Worm (Caenorhabditis elegans) whole organism, L2 larva: ENCODE measurements around the gene fbxa-206.
"Not testable (repeated sequence)": the region's sequence is repeated elsewhere in the genome, so short reads cannot be mapped to it uniquely, and the experiment has no call there.

Experiments
- Y55F3AM.14 ChIP-seq: fragments of 200-800 bp; sonication (Bioruptor generic); optimal IDR thresholded peaks from 2 replicates; lab custom pipeline; 2018; ENCODE audit warnings: mild to moderate bottlenecking, missing genetic modification characterization, missing compliant biosample characterization
- ZK546.5 ChIP-seq: sonication (generic microtip); optimal IDR thresholded peaks from 2 replicates; lab custom pipeline; 2017; ENCODE audit warnings: missing biosample characterization, missing genetic modification characterization
- alr-1 ChIP-seq: fragments of 150-350 bp; optimal IDR thresholded peaks from 2 replicates; lab custom pipeline; 2014; ENCODE audit warnings: missing biosample characterization, missing genetic modification characterization
- aly-2 ChIP-seq: fragments of 150-350 bp; optimal IDR thresholded peaks from 2 replicates; lab custom pipeline; 2014; ENCODE audit warnings: missing biosample characterization, missing genetic modification characterization
- blmp-1 ChIP-seq: sonication (generic microtip); optimal IDR thresholded peaks from 2 replicates; lab custom pipeline; 2017; ENCODE audit warnings: missing genetic modification characterization, mild to moderate bottlenecking, missing compliant biosample characterization, antibody characterized with exemption, moderate library complexity; ENCODE audit not compliant: insufficient read depth
- ceh-16 ChIP-seq: fragments of 150-350 bp; optimal IDR thresholded peaks from 2 replicates; lab custom pipeline; 2014; ENCODE audit warnings: missing biosample characterization, missing genetic modification characterization
- elt-3 ChIP-seq: sonication (generic microtip); optimal IDR thresholded peaks from 2 replicates; lab custom pipeline; 2017; ENCODE audit warnings: missing biosample characterization, missing genetic modification characterization
- gmeb-1 ChIP-seq: fragments of 150-350 bp; optimal IDR thresholded peaks from 2 replicates; lab custom pipeline; 2014; ENCODE audit warnings: missing biosample characterization, missing genetic modification characterization
- lin-13 ChIP-seq: fragments of 150-350 bp; optimal IDR thresholded peaks from 2 replicates; lab custom pipeline; 2014; ENCODE audit warnings: missing biosample characterization, missing genetic modification reagents, missing genetic modification characterization
- lin-39 ChIP-seq: fragments of 150-350 bp; optimal IDR thresholded peaks from 2 replicates; lab custom pipeline; 2014; ENCODE audit warnings: missing biosample characterization, missing genetic modification reagents, missing genetic modification characterization
- lsy-2 ChIP-seq, 2 experiments: fragments of 150-350 bp in 1 of 2; sonication (generic microtip) in 1 of 2; optimal IDR thresholded peaks; 2 replicates each; lab custom pipeline; 2014 to 2017; ENCODE audit warnings: missing biosample characterization in 2 of 2, missing genetic modification characterization in 2 of 2
- mab-5 ChIP-seq: fragments of 150-350 bp; optimal IDR thresholded peaks from 2 replicates; lab custom pipeline; 2014; ENCODE audit warnings: missing biosample characterization, missing genetic modification characterization
- mbf-1 ChIP-seq: sonication (generic microtip); optimal IDR thresholded peaks from 2 replicates; lab custom pipeline; 2017; ENCODE audit warnings: missing biosample characterization, missing genetic modification characterization
- nhr-10 ChIP-seq: sonication (generic microtip); optimal IDR thresholded peaks from 2 replicates; lab custom pipeline; 2017; ENCODE audit warnings: missing biosample characterization, missing genetic modification characterization
- nhr-12 ChIP-seq: fragments of 150-350 bp; optimal IDR thresholded peaks from 2 replicates; lab custom pipeline; 2014; ENCODE audit warnings: missing biosample characterization, missing genetic modification characterization
- nhr-129 ChIP-seq: fragments of 150-350 bp; optimal IDR thresholded peaks from 2 replicates; lab custom pipeline; 2014; ENCODE audit warnings: missing biosample characterization, missing genetic modification characterization
- nhr-21 ChIP-seq: fragments of 150-350 bp; optimal IDR thresholded peaks from 2 replicates; lab custom pipeline; 2014; ENCODE audit warnings: missing biosample characterization, missing genetic modification characterization
- nhr-23 ChIP-seq: fragments of 150-350 bp; optimal IDR thresholded peaks from 2 replicates; lab custom pipeline; 2014; ENCODE audit warnings: missing biosample characterization, missing genetic modification reagents, missing genetic modification characterization
- nhr-237 ChIP-seq: fragments of 150-350 bp; optimal IDR thresholded peaks from 2 replicates; lab custom pipeline; 2014; ENCODE audit warnings: missing biosample characterization, missing genetic modification characterization
- nhr-25 ChIP-seq: fragments of 150-350 bp; sonication (generic microtip); optimal IDR thresholded peaks from 3 replicates; lab custom pipeline; 2014; ENCODE audit warnings: missing biosample characterization, missing genetic modification characterization
- nhr-6 ChIP-seq: fragments of 150-350 bp; optimal IDR thresholded peaks from 2 replicates; lab custom pipeline; 2014; ENCODE audit warnings: missing biosample characterization, missing genetic modification characterization
- nhr-77 ChIP-seq: fragments of 150-350 bp; optimal IDR thresholded peaks from 2 replicates; lab custom pipeline; 2014; ENCODE audit warnings: missing biosample characterization, missing genetic modification characterization
- skn-1 ChIP-seq: sonication (generic microtip); optimal IDR thresholded peaks from 2 replicates; lab custom pipeline; 2017; ENCODE audit warnings: missing biosample characterization, missing genetic modification characterization
- sma-9 ChIP-seq, 2 experiments: fragments of 150-350 bp in 1 of 2; sonication (generic microtip) in 1 of 2; optimal IDR thresholded peaks; 2 replicates each; lab custom pipeline; 2014 to 2016; ENCODE audit warnings: missing genetic modification characterization in 2 of 2, mild to moderate bottlenecking in 1 of 2, missing biosample characterization in 1 of 2, missing compliant biosample characterization in 1 of 2, missing genetic modification reagents in 1 of 2, moderate library complexity in 1 of 2
- unc-39 ChIP-seq: fragments of 150-350 bp; optimal IDR thresholded peaks from 2 replicates; lab custom pipeline; 2014; ENCODE audit warnings: missing biosample characterization, missing genetic modification characterization
- unc-55 ChIP-seq: fragments of 150-350 bp; sonication (generic microtip); optimal IDR thresholded peaks from 3 replicates; lab custom pipeline; 2014; ENCODE audit warnings: missing biosample characterization, missing genetic modification reagents, missing genetic modification characterization
- zag-1 ChIP-seq: fragments of 150-350 bp; optimal IDR thresholded peaks from 2 replicates; lab custom pipeline; 2014; ENCODE audit warnings: missing biosample characterization, missing genetic modification characterization
- ztf-1 ChIP-seq: fragments of 200-800 bp; sonication (Bioruptor generic); conservative IDR thresholded peaks from 2 replicates; pipeline ENCODE4 v1.3.6; 2022; ENCODE audit warnings: missing genetic modification characterization, missing compliant biosample characterization

The fbxa-206 gene

ce11 chrV:16948011-16948410 lies 29.7 kb upstream of the fbxa-206 start, which contains the start of gene fbxa-112:
TSS of gene fbxa-112 (minus strand) at chrV:16948111.
- not testable (repeated sequence) for TF ChIP-seq unc-39 (tag; lab: Kevin White, UChicago); Y55F3AM.14; mab-5

- TF ChIP-seq skn-1, gmeb-1, blmp-1 (tag; lab: Kevin White, UChicago): not testable (repeated sequence)
Measured at ce11 chrV:16938731-16939130, 20.5 kb upstream of the fbxa-206 start, which contains the start of gene fbxa-148. TSS of gene fbxa-148 (plus strand) at chrV:16939031.

ce11 chrV:16927345-16927744 lies 9.1 kb upstream of the fbxa-206 start, which contains the start of gene Y102A5C.36:
TSS of gene Y102A5C.36 (minus strand) at chrV:16927445.
- TF ChIP-seq nhr-237 (tag; lab: Kevin White, UChicago) (no peak), nhr-21 (tag; lab: Kevin White, UChicago) (no peak), nhr-10 (tag; lab: Kevin White, UChicago) (no peak), lin-13 (no peak), ztf-1 (GFP tag; lab: Robert Waterston, UW) (no peak), elt-3 (tag; lab: Kevin White, UChicago) (no peak), zag-1 (tag; lab: Kevin White, UChicago) (no peak), nhr-25 (no peak), lin-39 (no peak), mab-5 (no peak), mbf-1 (tag; lab: Kevin White, UChicago) (no peak), gmeb-1 (tag; lab: Kevin White, UChicago) (no peak), nhr-23 (tag; lab: Kevin White, UChicago) (no peak), alr-1 (no peak), ceh-16 (tag; lab: Kevin White, UChicago) (no peak), aly-2 (tag; lab: Kevin White, UChicago) (no peak)

ce11 chrV:16921952-16922351 lies 3.7 kb upstream of the fbxa-206 start, which contains the start of gene Y102A5C.4:
TSS of gene Y102A5C.4 (plus strand) at chrV:16922252.
- TF ChIP-seq blmp-1 (tag; lab: Kevin White, UChicago), result no peak

- TF ChIP-seq nhr-129 (tag; lab: Kevin White, UChicago) (no peak), zag-1 (tag; lab: Kevin White, UChicago) (no peak), unc-39 (tag; lab: Kevin White, UChicago) (no peak), unc-55 (no peak)
Measured at ce11 chrV:16919675-16920074, 1.4 kb upstream of the fbxa-206 start.

- no peak for TF ChIP-seq nhr-237 (tag; lab: Kevin White, UChicago)
- no peak for TF ChIP-seq sma-9 (GFP tag; optimal IDR thresholded peaks at IDR 0.05; lab: Kevin White, UChicago)
- TF ChIP-seq sma-9 (tag; optimal IDR thresholded peaks at IDR 0.05; lab: Kevin White, UChicago), result no peak
- TF ChIP-seq zag-1 (tag; lab: Kevin White, UChicago), result no peak
- TF ChIP-seq ceh-16 (tag; lab: Kevin White, UChicago), result no peak
- no peak for TF ChIP-seq nhr-12 (tag; lab: Kevin White, UChicago)
- no peak for TF ChIP-seq nhr-23 (tag; lab: Kevin White, UChicago)
- no peak for TF ChIP-seq nhr-77 (tag; lab: Kevin White, UChicago)
- no peak for TF ChIP-seq lsy-2 (tag; optimal IDR thresholded peaks at IDR 0.05; lab: Kevin White, UChicago)
Measured at ce11 chrV:16916079-16916478, 2.2 kb downstream of the fbxa-206 start, which contains the start of gene F09C6.10. TSS of gene F09C6.10 (minus strand) at chrV:16916179.

- TF ChIP-seq nhr-6 (tag; lab: Kevin White, UChicago), result no peak
- TF ChIP-seq ZK546.5 (tag; lab: Kevin White, UChicago), result no peak
- no peak for TF ChIP-seq aly-2 (tag; lab: Kevin White, UChicago)
- TF ChIP-seq, all 48 proteins: peak for 0
Measured at ce11 chrV:16911934-16912333, 6.3 kb downstream of the fbxa-206 start, which contains the start of gene nhr-116. TSS of gene nhr-116 (plus strand) at chrV:16912234.
